Fruit fly (Drosophila melanogaster): ENCODE measurements around the gene CG7903.

- no peak for TF ChIP-seq Dll (optimal IDR thresholded peaks at IDR 0.05)
- no peak for TF ChIP-seq psq (optimal IDR thresholded peaks at IDR 0.05)
Observed at dm6 chr3R:30014977-30015514, 20.0 kb upstream of the CG7903 start, which contains the start of gene CG7920.
